Worm (Caenorhabditis elegans) whole organism, L2 larva: ENCODE data around the gene C08A9.3.

Source experiments
- ceh-16 ChIP-seq: fragments of 150-350 bp; optimal IDR thresholded peaks from 2 replicates; lab custom pipeline; 2014; ENCODE audit warnings: missing biosample characterization, missing genetic modification characterization
- nhr-11 ChIP-seq: fragments of 150-350 bp; optimal IDR thresholded peaks from 2 replicates; lab custom pipeline; 2014; ENCODE audit warnings: missing biosample characterization, missing genetic modification characterization
- skn-1 ChIP-seq: sonication (generic microtip); optimal IDR thresholded peaks from 2 replicates; lab custom pipeline; 2017; ENCODE audit warnings: missing biosample characterization, missing genetic modification characterization

- no peak for TF ChIP-seq nhr-11 (tag; lab: Kevin White, UChicago)
- no peak for TF ChIP-seq ceh-16 (tag; lab: Kevin White, UChicago)
- TF ChIP-seq skn-1 (tag; lab: Kevin White, UChicago), result no peak
Measured at ce11 chrX:17041571-17041970, 51.5 kb downstream of the C08A9.3 start.
